Worm (Caenorhabditis elegans) whole organism, L3 larva: ENCODE results near the gene npr-12.
A peak's percentile ranks its signal among the peaks of the same experiment; 100 is the strongest.

Experiments used
- R02D3.7 ChIP-seq: fragments of 150-350 bp; optimal IDR thresholded peaks from 2 replicates; lab custom pipeline; 2014; ENCODE audit warnings: missing biosample characterization, missing genetic modification characterization
- ceh-28 ChIP-seq: fragments of 150-350 bp; optimal IDR thresholded peaks from 2 replicates; lab custom pipeline; 2014; ENCODE audit warnings: missing biosample characterization, missing genetic modification reagents, missing genetic modification characterization
- ceh-82 ChIP-seq: fragments of 150-350 bp; optimal IDR thresholded peaks from 2 replicates; lab custom pipeline; 2014; ENCODE audit warnings: missing biosample characterization, missing genetic modification characterization
- daf-12 ChIP-seq: fragments of 150-350 bp; optimal IDR thresholded peaks from 2 replicates; lab custom pipeline; 2014; ENCODE audit warnings: missing biosample characterization, missing genetic modification reagents, missing genetic modification characterization
- egl-27 ChIP-seq: sonication (generic microtip); optimal IDR thresholded peaks from 4 replicates; lab custom pipeline; 2017; ENCODE audit warnings: missing biosample characterization, missing genetic modification reagents, missing genetic modification characterization
- egl-5 ChIP-seq: fragments of 150-350 bp; optimal IDR thresholded peaks from 2 replicates; lab custom pipeline; 2017; ENCODE audit warnings: missing biosample characterization, missing genetic modification reagents, missing genetic modification characterization, inconsistent platforms
- elt-1 ChIP-seq: fragments of 150-350 bp; optimal IDR thresholded peaks from 2 replicates; lab custom pipeline; 2014; ENCODE audit warnings: missing biosample characterization, missing genetic modification characterization
- fkh-10 ChIP-seq: sonication (generic microtip); optimal IDR thresholded peaks from 2 replicates; lab custom pipeline; 2017; ENCODE audit warnings: missing biosample characterization, missing genetic modification reagents, missing genetic modification characterization
- fkh-2 ChIP-seq: fragments of 150-350 bp; optimal IDR thresholded peaks from 2 replicates; lab custom pipeline; 2014; ENCODE audit warnings: missing biosample characterization, missing genetic modification reagents, missing genetic modification characterization
- fos-1 ChIP-seq: fragments of 150-350 bp; optimal IDR thresholded peaks from 2 replicates; lab custom pipeline; 2014; ENCODE audit warnings: missing biosample characterization, missing genetic modification characterization
- hmg-11 ChIP-seq: sonication (generic microtip); optimal IDR thresholded peaks from 2 replicates; lab custom pipeline; 2016; ENCODE audit warnings: missing genetic modification characterization, missing compliant biosample characterization
- jun-1 ChIP-seq: fragments of 150-350 bp; optimal IDR thresholded peaks from 2 replicates; lab custom pipeline; 2014; ENCODE audit warnings: missing biosample characterization, missing genetic modification reagents, missing genetic modification characterization
- lin-15B ChIP-seq: fragments of 150-350 bp; optimal IDR thresholded peaks from 2 replicates; lab custom pipeline; 2014; ENCODE audit warnings: missing biosample characterization, missing genetic modification characterization
- lin-39 ChIP-seq: fragments of 150-350 bp; optimal IDR thresholded peaks from 2 replicates; lab custom pipeline; 2018; ENCODE audit warnings: missing biosample characterization, missing genetic modification reagents, missing genetic modification characterization
- lsy-12 ChIP-seq: sonication (generic microtip); optimal IDR thresholded peaks from 2 replicates; lab custom pipeline; 2016; ENCODE audit warnings: mild to moderate bottlenecking, missing genetic modification characterization, missing compliant biosample characterization
- mdl-1 ChIP-seq: fragments of 150-350 bp; optimal IDR thresholded peaks from 2 replicates; lab custom pipeline; 2014; ENCODE audit warnings: missing biosample characterization, missing genetic modification characterization
- mml-1 ChIP-seq: fragments of 150-350 bp; sonication (generic microtip); optimal IDR thresholded peaks from 3 replicates; lab custom pipeline; 2014; ENCODE audit warnings: missing biosample characterization, missing genetic modification characterization
- nfya-1 ChIP-seq: sonication (generic microtip); optimal IDR thresholded peaks from 2 replicates; lab custom pipeline; 2017; ENCODE audit warnings: missing genetic modification characterization, mild to moderate bottlenecking, missing compliant biosample characterization, antibody characterized with exemption, moderate library complexity; ENCODE audit not compliant: insufficient read depth
- nhr-11 ChIP-seq: fragments of 150-350 bp; optimal IDR thresholded peaks from 2 replicates; lab custom pipeline; 2014; ENCODE audit warnings: missing biosample characterization, missing genetic modification characterization
- nhr-12 ChIP-seq: fragments of 150-350 bp; optimal IDR thresholded peaks from 2 replicates; lab custom pipeline; 2014; ENCODE audit warnings: missing biosample characterization, missing genetic modification characterization
- nhr-237 ChIP-seq: fragments of 150-350 bp; optimal IDR thresholded peaks from 2 replicates; lab custom pipeline; 2014; ENCODE audit warnings: missing biosample characterization, missing genetic modification characterization
- nhr-25 ChIP-seq: sonication (generic microtip); optimal IDR thresholded peaks from 2 replicates; lab custom pipeline; 2017; ENCODE audit warnings: missing biosample characterization, missing genetic modification characterization
- nhr-76 ChIP-seq: fragments of 150-350 bp; sonication (generic microtip); optimal IDR thresholded peaks from 5 replicates; lab custom pipeline; 2014; ENCODE audit warnings: missing biosample characterization, missing genetic modification characterization
- nhr-77 ChIP-seq: fragments of 150-350 bp; optimal IDR thresholded peaks from 2 replicates; lab custom pipeline; 2014; ENCODE audit warnings: missing biosample characterization, missing genetic modification characterization
- pha-4 ChIP-seq: fragments of 150-350 bp; optimal IDR thresholded peaks from 2 replicates; lab custom pipeline; 2014; ENCODE audit warnings: missing biosample characterization, missing genetic modification reagents, missing genetic modification characterization
- pqm-1 ChIP-seq: fragments of 150-350 bp; optimal IDR thresholded peaks from 2 replicates; lab custom pipeline; 2017; ENCODE audit warnings: missing biosample characterization, missing genetic modification characterization, inconsistent platforms
- skn-1 ChIP-seq: fragments of 150-350 bp; optimal IDR thresholded peaks from 2 replicates; lab custom pipeline; 2014; ENCODE audit warnings: missing biosample characterization, missing genetic modification characterization
- snpc-4 ChIP-seq: fragments of 150-350 bp; optimal IDR thresholded peaks from 2 replicates; lab custom pipeline; 2014; ENCODE audit warnings: missing biosample characterization, missing genetic modification characterization
- unc-62 ChIP-seq: fragments of 150-350 bp; sonication (generic microtip); optimal IDR thresholded peaks from 4 replicates; lab custom pipeline; 2014; ENCODE audit warnings: missing biosample characterization, missing genetic modification reagents, missing genetic modification characterization
- zag-1 ChIP-seq: fragments of 150-350 bp; optimal IDR thresholded peaks from 2 replicates; lab custom pipeline; 2014; ENCODE audit warnings: missing biosample characterization, missing genetic modification characterization

Gene npr-12

ce11 chrIV:6965192-6965591 lies 27.7 kb upstream of the npr-12 start, which contains the start of gene ZK381.2:
Gene ZK381.2 (plus strand): TSS chrIV:6965492.
- TF ChIP-seq skn-1 = no peak
- TF ChIP-seq, all 47 proteins: peak for 0

ce11 chrIV:6964508-6964907 lies 27.1 kb upstream of the npr-12 start, which contains the start of gene B0478.3:
Gene B0478.3 (minus strand): TSS chrIV:6964608.
- no peak for TF ChIP-seq nhr-25 (tag; lab: Kevin White, UChicago)
- TF ChIP-seq nhr-12 = no peak

DNA sequence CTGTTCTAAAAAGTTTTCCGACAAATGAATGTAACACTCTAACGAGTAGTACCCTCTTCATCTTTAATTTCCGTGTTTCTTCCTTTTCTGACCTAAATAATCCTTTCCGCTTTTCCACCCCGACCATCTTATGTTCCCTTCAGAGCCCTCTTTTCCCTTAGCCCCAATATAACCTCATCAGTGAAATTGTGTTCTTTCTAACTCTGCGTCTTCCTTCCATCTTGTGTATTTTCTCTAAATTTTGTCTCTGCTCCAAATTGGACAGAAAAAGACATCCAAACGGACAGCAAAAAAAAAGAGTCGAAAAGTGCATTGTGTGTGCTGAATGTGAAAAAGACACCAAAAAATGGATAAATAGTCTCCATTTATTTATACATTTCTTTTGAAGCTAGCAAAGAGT lies 22.0 kb upstream of the npr-12 start:
- TF ChIP-seq nhr-11 (tag; lab: Kevin White, UChicago) (no peak), nhr-12 (no peak), nhr-237 (tag; lab: Kevin White, UChicago) (no peak), jun-1 (tag; lab: Kevin White, UChicago) (no peak), pha-4 (tag; lab: Kevin White, UChicago) (no peak), nfya-1 (peak; percentile 47), nhr-76 (no peak), egl-5 (tag; lab: Kevin White, UChicago) (no peak), hmg-11 (tag; lab: Kevin White, UChicago) (peak; percentile 46), lsy-12 (no peak), nhr-77 (tag; lab: Kevin White, UChicago) (no peak), lin-39 (tag; lab: Kevin White, UChicago) (no peak), unc-62 (GFP tag; lab: Kevin White, UChicago) (no peak)

- TF ChIP-seq elt-1 (tag; lab: Kevin White, UChicago) (peak; percentile 35), ceh-28 (tag; lab: Kevin White, UChicago) (peak; percentile 2), lin-39 (tag; lab: Kevin White, UChicago) (peak; percentile 50), fkh-2 (tag; lab: Kevin White, UChicago) (no peak), nfya-1 (peak; percentile 62)
- TF ChIP-seq, all 47 proteins: peak for 4
These were observed 21.2 kb upstream of the npr-12 start for ce11 chrIV:6958696-6959095.

- no peak for TF ChIP-seq daf-12
- TF ChIP-seq lin-39 (tag; lab: Kevin White, UChicago) = no peak
These were observed 19.9 kb upstream of the npr-12 start, which contains the start of gene jnk-1 for ce11 chrIV:6957341-6957740. Gene jnk-1 (plus strand): TSS chrIV:6957641.

ce11 chrIV:6956668-6957067 lies 19.2 kb upstream of the npr-12 start:
- TF ChIP-seq ceh-82 = no peak
- TF ChIP-seq mdl-1 = no peak
- no peak for TF ChIP-seq lin-39 (tag; lab: Kevin White, UChicago)
- peak; percentile 78 for TF ChIP-seq nfya-1
- TF ChIP-seq mml-1 (tag; lab: Kevin White, UChicago) = no peak
- peak; percentile 92 for TF ChIP-seq fkh-10
- TF ChIP-seq ceh-28 (tag; lab: Kevin White, UChicago) = no peak
- TF ChIP-seq pqm-1 = no peak
- TF ChIP-seq R02D3.7 (tag; lab: Kevin White, UChicago) = no peak
- TF ChIP-seq egl-27 (tag; lab: Kevin White, UChicago) = no peak

DNA sequence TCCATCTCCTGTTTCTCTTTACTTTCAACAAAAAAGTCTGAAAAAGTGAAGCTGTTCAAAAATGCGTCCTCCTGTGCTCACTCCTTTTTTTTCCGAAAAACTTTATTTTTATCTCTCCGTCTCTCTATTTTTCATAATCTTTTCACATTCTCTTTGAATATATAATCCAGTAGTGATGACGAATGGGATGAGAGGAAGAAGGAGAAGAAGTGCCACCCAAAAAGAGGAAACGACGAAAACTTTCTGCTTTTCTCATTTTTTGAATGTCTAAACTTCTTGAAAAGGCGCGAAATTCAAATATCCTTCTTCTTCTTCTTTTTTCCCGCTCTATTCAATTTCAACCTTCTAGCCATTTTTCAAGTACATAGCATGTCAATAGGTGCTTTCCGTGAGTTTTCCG lies 17.2 kb upstream of the npr-12 start:
- peak; percentile 90 for TF ChIP-seq fkh-10
- TF ChIP-seq nhr-11 (tag; lab: Kevin White, UChicago) = no peak
- TF ChIP-seq daf-12 = no peak
- TF ChIP-seq nhr-76 = no peak
- no peak for TF ChIP-seq ceh-28 (tag; lab: Kevin White, UChicago)
- no peak for TF ChIP-seq egl-5 (tag; lab: Kevin White, UChicago)
- no peak for TF ChIP-seq fos-1 (tag; lab: Kevin White, UChicago)
- no peak for TF ChIP-seq zag-1 (tag; lab: Kevin White, UChicago)
- TF ChIP-seq lin-15B = peak; percentile 13
- TF ChIP-seq nfya-1 = peak; percentile 23
- TF ChIP-seq mml-1 (tag; lab: Kevin White, UChicago) = no peak
- no peak for TF ChIP-seq snpc-4 (tag; lab: Kevin White, UChicago)
